Worm (Caenorhabditis elegans) whole organism, L4 larva: ENCODE results near the gene ceh-76.

ENCODE experiments used
- F10B5.3 ChIP-seq: sonication (generic microtip); optimal IDR thresholded peaks from 2 replicates; lab custom pipeline; 2016; ENCODE audit warnings: mild to moderate bottlenecking, missing genetic modification characterization, missing compliant biosample characterization
- F26F4.8 ChIP-seq: fragments of 200-800 bp; sonication (Bioruptor generic); conservative IDR thresholded peaks from 2 replicates; pipeline ENCODE4 v1.3.6; 2022; ENCODE audit warnings: missing genetic modification characterization, missing compliant biosample characterization
- F49E8.2 ChIP-seq: sonication (generic microtip); optimal IDR thresholded peaks from 2 replicates; lab custom pipeline; 2016; ENCODE audit warnings: missing compliant biosample characterization, mild to moderate bottlenecking, missing genetic modification characterization, borderline replicate concordance
- T20F7.1 ChIP-seq: fragments of 200-800 bp; sonication (Bioruptor generic); optimal IDR thresholded peaks from 2 replicates; lab custom pipeline; 2018; ENCODE audit warnings: mild to moderate bottlenecking, missing genetic modification characterization, missing compliant biosample characterization
- Y5F2A.4 ChIP-seq: fragments of 200-800 bp; sonication (Bioruptor generic); optimal IDR thresholded peaks from 2 replicates; lab custom pipeline; 2018; ENCODE audit warnings: mild to moderate bottlenecking, missing genetic modification characterization, missing compliant biosample characterization
- ZK546.5 ChIP-seq, 2 experiments: sonication (generic microtip); optimal IDR thresholded peaks; 2 replicates each; lab custom pipeline; 2017; ENCODE audit warnings: missing biosample characterization in 2 of 2, missing genetic modification characterization in 2 of 2
- ama-1 ChIP-seq: fragments of 150-350 bp; optimal IDR thresholded peaks from 2 replicates; lab custom pipeline; 2014; ENCODE audit warnings: inconsistent platforms, mixed read lengths
- arid-1 ChIP-seq: fragments of 200-800 bp; sonication (Bioruptor generic); conservative IDR thresholded peaks from 2 replicates; pipeline ENCODE4 v1.3.6; 2022; ENCODE audit warnings: missing genetic modification reagents, missing genetic modification characterization, missing compliant biosample characterization
- ces-1 ChIP-seq: fragments of 150-350 bp; sonication (generic microtip); optimal IDR thresholded peaks from 4 replicates; lab custom pipeline; 2014; ENCODE audit warnings: missing biosample characterization, missing genetic modification reagents, missing genetic modification characterization
- cey-2 ChIP-seq: sonication (generic microtip); optimal IDR thresholded peaks from 3 replicates; lab custom pipeline; 2017; ENCODE audit warnings: missing genetic modification characterization, mild to moderate bottlenecking, missing compliant biosample characterization, antibody characterized with exemption, borderline replicate concordance; ENCODE audit not compliant: insufficient read depth
- daf-16 ChIP-seq, 3 experiments: sonication (generic microtip); optimal IDR thresholded peaks; 2 replicates each; lab custom pipeline; 2016 to 2017; ENCODE audit warnings: missing genetic modification characterization in 3 of 3, missing genetic modification reagents in 3 of 3, mild to moderate bottlenecking in 2 of 3, missing compliant biosample characterization in 2 of 3, missing biosample characterization in 1 of 3, moderate library complexity in 1 of 3
- daf-8 ChIP-seq: fragments of 200-800 bp; sonication (Bioruptor generic); IDR thresholded peaks from 2 replicates; pipeline ENCODE4 v1.3.6; 2022; ENCODE audit warnings: missing genetic modification characterization, missing compliant biosample characterization
- dmd-6 ChIP-seq: fragments of 200-800 bp; sonication (Bioruptor generic); IDR thresholded peaks from 2 replicates; pipeline ENCODE4 v1.3.6; 2022; ENCODE audit warnings: missing genetic modification reagents, missing genetic modification characterization, missing compliant biosample characterization
- dpl-1 ChIP-seq: fragments of 150-350 bp; optimal IDR thresholded peaks from 2 replicates; lab custom pipeline; 2014; ENCODE audit warnings: missing biosample characterization, missing genetic modification reagents, missing genetic modification characterization
- dve-1 ChIP-seq: sonication (generic microtip); optimal IDR thresholded peaks from 2 replicates; lab custom pipeline; 2017; ENCODE audit warnings: antibody characterized with exemption, mild to moderate bottlenecking, missing genetic modification characterization, missing compliant biosample characterization; ENCODE audit not compliant: insufficient read depth
- egl-27 ChIP-seq: sonication (generic microtip); optimal IDR thresholded peaks from 3 replicates; lab custom pipeline; 2017; ENCODE audit warnings: missing biosample characterization, missing genetic modification reagents, missing genetic modification characterization
- fkh-10 ChIP-seq: fragments of 150-350 bp; optimal IDR thresholded peaks from 2 replicates; lab custom pipeline; 2014; ENCODE audit warnings: missing biosample characterization, missing genetic modification reagents, missing genetic modification characterization
- gei-8 ChIP-seq: fragments of 200-800 bp; sonication (Bioruptor generic); optimal IDR thresholded peaks from 2 replicates; lab custom pipeline; 2018; ENCODE audit warnings: mild to moderate bottlenecking, missing genetic modification characterization, missing compliant biosample characterization
- hif-1 ChIP-seq, 2 experiments: sonication (generic microtip); optimal IDR thresholded peaks; 2 replicates each; lab custom pipeline; 2016 to 2017; ENCODE audit warnings: missing compliant biosample characterization in 2 of 2, missing genetic modification characterization in 2 of 2, missing genetic modification reagents in 2 of 2, missing genotype in 2 of 2, mild to moderate bottlenecking in 1 of 2
- hlh-11 ChIP-seq: fragments of 200-800 bp; sonication (Bioruptor generic); optimal IDR thresholded peaks from 2 replicates; lab custom pipeline; 2018; ENCODE audit warnings: mild to moderate bottlenecking, missing genetic modification characterization, missing compliant biosample characterization
- hlh-30 ChIP-seq: sonication (generic microtip); optimal IDR thresholded peaks from 2 replicates; lab custom pipeline; 2017; ENCODE audit warnings: antibody characterized with exemption, mild to moderate bottlenecking, missing genetic modification characterization, missing compliant biosample characterization; ENCODE audit not compliant: insufficient read depth
- hmg-1.1 ChIP-seq: fragments of 200-800 bp; sonication (Bioruptor generic); IDR thresholded peaks from 2 replicates; pipeline ENCODE4 v1.3.6; 2022; ENCODE audit warnings: missing genetic modification reagents, missing genetic modification characterization, missing compliant biosample characterization
- jun-1 ChIP-seq: fragments of 150-350 bp; optimal IDR thresholded peaks from 2 replicates; lab custom pipeline; 2014; ENCODE audit warnings: missing biosample characterization, missing genetic modification reagents, missing genetic modification characterization
- lim-7 ChIP-seq: fragments of 200-800 bp; sonication (Bioruptor generic); IDR thresholded peaks from 2 replicates; pipeline ENCODE4 v1.3.6; 2022; ENCODE audit warnings: missing genetic modification characterization, missing compliant biosample characterization
- lin-13 ChIP-seq: fragments of 150-350 bp; optimal IDR thresholded peaks from 2 replicates; lab custom pipeline; 2014; ENCODE audit warnings: missing biosample characterization, missing genetic modification reagents, missing genetic modification characterization
- lin-38 ChIP-seq: fragments of 200-800 bp; sonication (Bioruptor generic); IDR thresholded peaks from 2 replicates; pipeline ENCODE4 v1.3.6; 2022; ENCODE audit warnings: missing genetic modification reagents, missing genetic modification characterization, missing compliant biosample characterization
- mep-1 ChIP-seq: fragments of 150-350 bp; sonication (generic microtip); optimal IDR thresholded peaks from 3 replicates; lab custom pipeline; 2014; ENCODE audit warnings: missing biosample characterization, missing genetic modification characterization
- mes-2 ChIP-seq: sonication (generic microtip); optimal IDR thresholded peaks from 2 replicates; lab custom pipeline; 2016; ENCODE audit warnings: missing genotype, mild to moderate bottlenecking, missing genetic modification characterization, missing compliant biosample characterization; ENCODE audit not compliant: poor library complexity, severe bottlenecking
- mxl-3 ChIP-seq: fragments of 200-800 bp; sonication (Bioruptor generic); optimal IDR thresholded peaks from 2 replicates; lab custom pipeline; 2018; ENCODE audit warnings: mild to moderate bottlenecking, missing genetic modification characterization, missing compliant biosample characterization
- nhr-10 ChIP-seq: fragments of 150-350 bp; optimal IDR thresholded peaks from 2 replicates; lab custom pipeline; 2014; ENCODE audit warnings: missing biosample characterization, missing genetic modification characterization
- nhr-102 ChIP-seq: sonication (generic microtip); optimal IDR thresholded peaks from 2 replicates; lab custom pipeline; 2016; ENCODE audit warnings: mild to moderate bottlenecking, missing genetic modification characterization, moderate library complexity, missing compliant biosample characterization
- nhr-28 ChIP-seq: fragments of 150-350 bp; optimal IDR thresholded peaks from 2 replicates; lab custom pipeline; 2014; ENCODE audit warnings: missing biosample characterization, missing genetic modification characterization
- pha-4 ChIP-seq, 2 experiments: fragments of 150-350 bp in 1 of 2; fragments of 200-800 bp in 1 of 2; sonication (Bioruptor generic) in 1 of 2; IDR thresholded peaks in 1 of 2; optimal IDR thresholded peaks in 1 of 2; 2 replicates each; pipeline versions ENCODE4 v1.3.6 to Lab custom; 2014 to 2022; ENCODE audit warnings: missing genetic modification characterization in 2 of 2, missing genetic modification reagents in 2 of 2, missing biosample characterization in 1 of 2, missing compliant biosample characterization in 1 of 2
- pqm-1 ChIP-seq: sonication (generic microtip); optimal IDR thresholded peaks from 2 replicates; lab custom pipeline; 2017; ENCODE audit warnings: missing biosample characterization, missing genetic modification characterization
- snpc-1.2 ChIP-seq: fragments of 200-800 bp; sonication (Bioruptor generic); IDR thresholded peaks from 2 replicates; pipeline ENCODE4 v1.3.6; 2022; ENCODE audit warnings: missing genetic modification reagents, missing genetic modification characterization, missing compliant biosample characterization
- snpc-4 ChIP-seq: fragments of 150-350 bp; optimal IDR thresholded peaks from 2 replicates; lab custom pipeline; 2014; ENCODE audit warnings: missing biosample characterization, missing genetic modification characterization
- unc-39 ChIP-seq: sonication (generic microtip); optimal IDR thresholded peaks from 2 replicates; lab custom pipeline; 2017; ENCODE audit warnings: missing biosample characterization, missing genetic modification characterization
- unc-62 ChIP-seq, 3 experiments: fragments of 150-350 bp in 1 of 3; sonication (generic microtip); optimal IDR thresholded peaks in 2 of 3; peaks in 1 of 3; 1 replicate in 1 of 3; 2 replicates in 2 of 3; lab custom pipeline; 2014 to 2017; ENCODE audit warnings: missing biosample characterization in 3 of 3, missing genetic modification characterization in 3 of 3, missing genetic modification reagents in 3 of 3, missing genotype in 1 of 3
- zfp-3 ChIP-seq: fragments of 200-800 bp; sonication (Bioruptor generic); conservative IDR thresholded peaks from 2 replicates; pipeline ENCODE4 v1.3.6; 2022; ENCODE audit warnings: missing genetic modification reagents, missing genetic modification characterization, missing compliant biosample characterization
- zip-2 ChIP-seq: fragments of 150-350 bp; optimal IDR thresholded peaks from 2 replicates; lab custom pipeline; 2014; ENCODE audit warnings: missing biosample characterization, missing genetic modification characterization
- ztf-11 ChIP-seq: fragments of 150-350 bp; optimal IDR thresholded peaks from 2 replicates; lab custom pipeline; 2014; ENCODE audit warnings: missing biosample characterization, missing genetic modification characterization
- ztf-7 ChIP-seq: fragments of 150-350 bp; optimal IDR thresholded peaks from 2 replicates; lab custom pipeline; 2014; ENCODE audit warnings: missing biosample characterization, missing genetic modification characterization

ceh-76 gene

ce11 chrV:8016928-8017327 lies 22.5 kb upstream of the ceh-76 start, which contains the start of gene sptl-2:
sptl-2 (plus strand) TSS chrV:8017207.
- TF ChIP-seq F10B5.3 (tag; lab: Kevin White, UChicago): no peak
- no peak for TF ChIP-seq F49E8.2 (tag; lab: Kevin White, UChicago)
- no peak for TF ChIP-seq egl-27 (tag; lab: Kevin White, UChicago)
- TF ChIP-seq lin-13 (GFP tag; lab: Kevin White, UChicago): no peak
- TF ChIP-seq nhr-28: peak; percentile 59
- TF ChIP-seq gei-8 (GFP tag; lab: Kevin White, UChicago): no peak
- peak; percentile 8 for TF ChIP-seq mes-2
- TF ChIP-seq hlh-30 (tag; lab: Kevin White, UChicago): no peak
- no peak for TF ChIP-seq snpc-4 (tag; lab: Kevin White, UChicago)
- TF ChIP-seq zip-2: no peak
- peak; percentile 23 for TF ChIP-seq dmd-6 (GFP tag; lab: Robert Waterston, UW)
- TF ChIP-seq ces-1 (GFP tag; lab: Kevin White, UChicago): no peak
- TF ChIP-seq arid-1 (GFP tag; lab: Robert Waterston, UW): no peak
- peak; percentile 84 for TF ChIP-seq pqm-1
- no peak for TF ChIP-seq ztf-11 (tag; lab: Kevin White, UChicago)
- TF ChIP-seq mep-1 (tag; lab: Kevin White, UChicago): peak; percentile 4
- TF ChIP-seq ZK546.5 (tag; optimal IDR thresholded peaks at IDR 0.05; lab: Kevin White, UChicago): no peak
- TF ChIP-seq dve-1 (tag; lab: Kevin White, UChicago): peak; percentile 15
- TF ChIP-seq F26F4.8: no peak
- TF ChIP-seq unc-39 (tag; lab: Kevin White, UChicago): no peak
- TF ChIP-seq nhr-10 (tag; lab: Kevin White, UChicago): no peak
- no peak for TF ChIP-seq snpc-1.2 (GFP tag; lab: Robert Waterston, UW)
- no peak for TF ChIP-seq ztf-7 (tag; lab: Kevin White, UChicago)
- TF ChIP-seq daf-16 (GFP tag; optimal IDR thresholded peaks at IDR 0.05; lab: Kevin White, UChicago): no peak
- TF ChIP-seq daf-16 (tag; optimal IDR thresholded peaks at IDR 0.05; lab: Kevin White, UChicago): peak; percentile 40
- TF ChIP-seq hlh-11 (tag; lab: Kevin White, UChicago): no peak
- no peak for TF ChIP-seq zfp-3 (GFP tag; lab: Robert Waterston, UW)
- no peak for TF ChIP-seq Y5F2A.4 (GFP tag; lab: Kevin White, UChicago)
- no peak for TF ChIP-seq unc-62 (GFP tag; optimal IDR thresholded peaks at IDR 0.05 in 1 of 2; lab: Kevin White, UChicago)
- no peak for TF ChIP-seq unc-62 (tag; optimal IDR thresholded peaks at IDR 0.05; lab: Kevin White, UChicago)

ce11 chrV:8014710-8015314 lies 20.3 kb upstream of the ceh-76 start:
- TF ChIP-seq lin-38 (GFP tag; lab: Robert Waterston, UW) (0 out of 2 replicates have a peak, but pooled peaks have one; percentile 21), F49E8.2 (tag; lab: Kevin White, UChicago) (peak; percentile 40), lim-7 (GFP tag; lab: Robert Waterston, UW) (0 out of 2 replicates have a peak, but pooled peaks have one; percentile 6)
- TF ChIP-seq, all 104 proteins: peak for 3; not testable (repeated sequence) for 101

DNA sequence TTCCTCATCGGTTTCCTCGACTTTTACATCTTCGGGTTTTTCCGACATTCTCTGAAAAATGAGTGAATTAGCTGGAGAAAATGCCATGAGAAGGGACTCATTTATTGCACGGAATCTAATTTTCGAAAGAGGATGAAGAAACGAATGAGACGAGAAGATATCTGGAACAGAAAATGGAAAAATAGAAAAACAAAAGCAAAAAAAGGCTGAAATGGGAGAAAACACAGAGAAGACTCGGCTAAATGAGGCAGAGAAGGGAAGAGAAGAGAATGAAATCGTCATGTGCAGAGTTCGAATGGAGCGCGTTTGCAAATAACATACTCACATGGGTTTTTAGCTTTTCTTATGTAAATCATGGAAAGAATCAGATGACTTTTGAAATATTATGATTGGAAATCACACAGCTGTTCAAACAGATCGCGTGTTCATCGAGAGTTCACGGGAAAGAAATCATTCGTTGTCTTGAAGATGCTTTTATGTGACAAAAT lies 19.5 kb upstream of the ceh-76 start, which contains the start of gene Y97E10AR.6:
TSS of gene Y97E10AR.6 (minus strand) at position 51 of the 488 bp plus-strand sequence.
- TF ChIP-seq hlh-11 (tag; lab: Kevin White, UChicago): peak; percentile 41
- peak; percentile 6 for TF ChIP-seq mxl-3
- TF ChIP-seq hlh-30 (tag; lab: Kevin White, UChicago): peak; percentile 98
- peak; percentile 25 for TF ChIP-seq dve-1 (tag; lab: Kevin White, UChicago)
- peak; percentile 50 for TF ChIP-seq ama-1
- TF ChIP-seq ztf-7 (tag; lab: Kevin White, UChicago): peak; percentile 23
- peak; percentile 37 for TF ChIP-seq dmd-6 (GFP tag; lab: Robert Waterston, UW)
- TF ChIP-seq pha-4 (GFP tag; IDR thresholded peaks at IDR 0.05; lab: Robert Waterston, UW): no peak
- TF ChIP-seq pha-4 (tag; optimal IDR thresholded peaks at IDR 0.05; lab: Kevin White, UChicago): peak; percentile 16
- TF ChIP-seq cey-2 (tag; lab: Kevin White, UChicago): no peak
- TF ChIP-seq nhr-102 (tag; lab: Kevin White, UChicago): no peak
- 0 out of 2 replicates have a peak, but pooled peaks have one; percentile 22 for TF ChIP-seq hmg-1.1 (GFP tag; lab: Robert Waterston, UW)
- TF ChIP-seq daf-16 (GFP tag; optimal IDR thresholded peaks at IDR 0.05; lab: Kevin White, UChicago): no peak
- peak; percentile 25 for TF ChIP-seq daf-16 (tag; optimal IDR thresholded peaks at IDR 0.05; lab: Kevin White, UChicago)
- TF ChIP-seq daf-8 (GFP tag; lab: Robert Waterston, UW): no peak
- TF ChIP-seq mep-1 (tag; lab: Kevin White, UChicago): peak; percentile 35
- peak; percentile 31 for TF ChIP-seq T20F7.1 (GFP tag; lab: Kevin White, UChicago)
- peak; percentile 43 for TF ChIP-seq nhr-28
- no peak for TF ChIP-seq dpl-1 (GFP tag; lab: Kevin White, UChicago)
- no peak for TF ChIP-seq jun-1 (tag; lab: Kevin White, UChicago)
- TF ChIP-seq hif-1 (tag; optimal IDR thresholded peaks at IDR 0.05; lab: Kevin White, UChicago): peak in 1 of 2 experiments; percentile 14
- TF ChIP-seq fkh-10 (GFP tag; lab: Kevin White, UChicago): no peak
